Worm (Caenorhabditis elegans) whole organism, mixed stage, embryonic: ENCODE data around the gene srh-122.

Experiments used
- ces-1 ChIP-seq: fragments of 150-350 bp; optimal IDR thresholded peaks from 2 replicates; lab custom pipeline; 2014; ENCODE audit warnings: missing biosample characterization, missing genetic modification reagents, missing genetic modification characterization
- elt-1 ChIP-seq: sonication (generic microtip); optimal IDR thresholded peaks from 2 replicates; lab custom pipeline; 2017; ENCODE audit warnings: missing genetic modification characterization, mild to moderate bottlenecking, missing compliant biosample characterization, antibody characterized with exemption, moderate library complexity, borderline replicate concordance; ENCODE audit not compliant: insufficient read depth
- elt-3 ChIP-seq: fragments of 150-350 bp; optimal IDR thresholded peaks from 2 replicates; lab custom pipeline; 2014; ENCODE audit warnings: missing biosample characterization, missing genetic modification characterization
- mab-5 ChIP-seq: fragments of 150-350 bp; optimal IDR thresholded peaks from 2 replicates; lab custom pipeline; 2014; ENCODE audit warnings: missing biosample characterization, missing genetic modification characterization
- sem-2 ChIP-seq: fragments of 200-800 bp; sonication (Bioruptor generic); optimal IDR thresholded peaks from 2 replicates; lab custom pipeline; 2018; ENCODE audit warnings: mild to moderate bottlenecking, missing genetic modification characterization, missing compliant biosample characterization
- unc-62 ChIP-seq: fragments of 150-350 bp; optimal IDR thresholded peaks from 2 replicates; lab custom pipeline; 2014; ENCODE audit warnings: missing biosample characterization, missing genetic modification reagents, missing genetic modification characterization
- ztf-11 ChIP-seq: fragments of 150-350 bp; optimal IDR thresholded peaks from 2 replicates; lab custom pipeline; 2014; ENCODE audit warnings: missing biosample characterization, missing genetic modification characterization

ce11 chrV:15354648-15355047 lies 23.2 kb downstream of the srh-122 start, which contains the start of gene C29F3.7:
- TF ChIP-seq ztf-11 (tag; lab: Kevin White, UChicago) (no peak), elt-3 (tag; lab: Kevin White, UChicago) (no peak), sem-2 (GFP tag; lab: Kevin White, UChicago) (no peak), elt-1 (tag; lab: Kevin White, UChicago) (no peak), mab-5 (no peak), unc-62 (GFP tag; lab: Kevin White, UChicago) (no peak), ces-1 (GFP tag; lab: Kevin White, UChicago) (no peak)
